Fruit fly (Drosophila melanogaster) whole organism, embryonic: ENCODE data around the gene TotB.
A peak's percentile ranks its signal among the peaks of the same experiment; 100 is the strongest.

Source experiments
- ATbp ChIP-seq: fragments of 200-800 bp; sonication (Bioruptor generic); optimal IDR thresholded peaks from 2 replicates; lab custom pipeline; 2017; ENCODE audit warnings: missing biosample characterization, mild to moderate bottlenecking, missing genetic modification characterization, missing genetic modification reagents
- Atf6 ChIP-seq: fragments of 200-800 bp; sonication (Bioruptor generic); IDR thresholded peaks from 2 replicates; pipeline ENCODE4 v1.3.6; 2022; ENCODE audit warnings: missing biosample characterization, missing genetic modification characterization
- Bteb2 ChIP-seq: fragments of 200-800 bp; sonication (Bioruptor generic); optimal IDR thresholded peaks from 2 replicates; lab custom pipeline; 2016; ENCODE audit warnings: missing biosample characterization, missing genetic modification characterization
- CG11398 ChIP-seq: fragments of 200-800 bp; sonication (Bioruptor generic); optimal IDR thresholded peaks from 2 replicates; lab custom pipeline; 2016; ENCODE audit warnings: missing biosample characterization, missing genetic modification characterization
- CG11504 ChIP-seq: fragments of 200-800 bp; sonication (Bioruptor generic); optimal IDR thresholded peaks from 3 replicates; lab custom pipeline; 2019; ENCODE audit warnings: missing biosample characterization, mild to moderate bottlenecking, missing genetic modification characterization, moderate library complexity
- CG11723 ChIP-seq: fragments of 200-800 bp; sonication (Bioruptor generic); optimal IDR thresholded peaks from 2 replicates; lab custom pipeline; 2017; ENCODE audit warnings: missing biosample characterization, mild to moderate bottlenecking, missing genetic modification characterization
- CG12219 ChIP-seq: fragments of 200-800 bp; sonication (Bioruptor generic); optimal IDR thresholded peaks from 3 replicates; lab custom pipeline; 2018; ENCODE audit warnings: missing biosample characterization, mild to moderate bottlenecking, missing genetic modification characterization
- CG12236 ChIP-seq: fragments of 200-800 bp; sonication (Bioruptor generic); optimal IDR thresholded peaks from 2 replicates; lab custom pipeline; 2016; ENCODE audit warnings: missing biosample characterization, missing genetic modification characterization
- CG13424 ChIP-seq: fragments of 200-800 bp; sonication (Bioruptor generic); optimal IDR thresholded peaks from 2 replicates; lab custom pipeline; 2019; ENCODE audit warnings: missing biosample characterization, mild to moderate bottlenecking, missing genetic modification characterization, moderate library complexity
- CG15011 ChIP-seq: fragments of 200-800 bp; sonication (Bioruptor generic); optimal IDR thresholded peaks from 3 replicates; lab custom pipeline; 2018; ENCODE audit warnings: missing biosample characterization, mild to moderate bottlenecking, missing genetic modification characterization
- CG15696 ChIP-seq: fragments of 200-800 bp; sonication (Bioruptor generic); optimal IDR thresholded peaks from 2 replicates; lab custom pipeline; 2019; ENCODE audit warnings: missing biosample characterization, mild to moderate bottlenecking, missing genetic modification characterization, moderate library complexity
- CG16863 ChIP-seq: fragments of 200-800 bp; sonication (Bioruptor generic); optimal IDR thresholded peaks from 3 replicates; lab custom pipeline; 2016; ENCODE audit warnings: missing biosample characterization, missing genetic modification characterization
- CG17359 ChIP-seq: fragments of 200-800 bp; sonication (Bioruptor generic); optimal IDR thresholded peaks from 3 replicates; lab custom pipeline; 2018; ENCODE audit warnings: missing biosample characterization, mild to moderate bottlenecking, missing genetic modification characterization, moderate library complexity
- CG18011 ChIP-seq: fragments of 200-800 bp; sonication (Bioruptor generic); optimal IDR thresholded peaks from 2 replicates; lab custom pipeline; 2017; ENCODE audit warnings: missing biosample characterization, missing genetic modification characterization, mild to moderate bottlenecking, moderate library complexity, missing genotype
- CG18476 ChIP-seq: fragments of 200-800 bp; sonication (Bioruptor generic); optimal IDR thresholded peaks from 2 replicates; lab custom pipeline; 2016; ENCODE audit warnings: missing biosample characterization, mild to moderate bottlenecking, missing genetic modification characterization
- CG18619 ChIP-seq: fragments of 200-800 bp; sonication (Bioruptor generic); optimal IDR thresholded peaks from 3 replicates; lab custom pipeline; 2017; ENCODE audit warnings: missing biosample characterization, mild to moderate bottlenecking, missing genetic modification characterization
- CG2678 ChIP-seq: fragments of 200-800 bp; sonication (Bioruptor generic); optimal IDR thresholded peaks from 3 replicates; lab custom pipeline; 2019; ENCODE audit warnings: missing biosample characterization, mild to moderate bottlenecking, missing genetic modification characterization, moderate library complexity
- CG2875 ChIP-seq: fragments of 200-800 bp; sonication (Bioruptor generic); optimal IDR thresholded peaks from 2 replicates; lab custom pipeline; 2017; ENCODE audit warnings: missing biosample characterization, mild to moderate bottlenecking, missing genetic modification characterization, missing genetic modification reagents
- CG33557 ChIP-seq: fragments of 200-800 bp; sonication (Bioruptor generic); optimal IDR thresholded peaks from 2 replicates; lab custom pipeline; 2019; ENCODE audit warnings: missing biosample characterization, mild to moderate bottlenecking, missing genetic modification characterization, moderate library complexity
- CG4424 ChIP-seq: fragments of 200-800 bp; sonication (Bioruptor generic); optimal IDR thresholded peaks from 3 replicates; lab custom pipeline; 2016; ENCODE audit warnings: missing biosample characterization, missing genetic modification characterization
- CG6683 ChIP-seq: fragments of 200-800 bp; sonication (Bioruptor generic); optimal IDR thresholded peaks from 2 replicates; lab custom pipeline; 2017; ENCODE audit warnings: missing biosample characterization, mild to moderate bottlenecking, missing genetic modification characterization, missing genetic modification reagents
- CG6813 ChIP-seq: fragments of 200-800 bp; sonication (Bioruptor generic); optimal IDR thresholded peaks from 2 replicates; lab custom pipeline; 2017; ENCODE audit warnings: missing biosample characterization, missing genetic modification characterization, mild to moderate bottlenecking, moderate library complexity, missing genetic modification reagents
- CG7839 ChIP-seq: fragments of 200-800 bp; sonication (Bioruptor generic); optimal IDR thresholded peaks from 3 replicates; lab custom pipeline; 2018; ENCODE audit warnings: missing biosample characterization, mild to moderate bottlenecking, missing genetic modification characterization, moderate library complexity
- Chrac-16 ChIP-seq: fragments of 200-800 bp; sonication (Bioruptor generic); optimal IDR thresholded peaks from 3 replicates; lab custom pipeline; 2016; ENCODE audit warnings: missing biosample characterization, missing genetic modification characterization
- CkIIα-i1 ChIP-seq: fragments of 200-800 bp; sonication (Bioruptor generic); IDR thresholded peaks from 2 replicates; pipeline ENCODE4 v1.3.6; 2022; ENCODE audit warnings: missing biosample characterization, missing genetic modification characterization
- CrebB ChIP-seq: fragments of 200-800 bp; sonication (Bioruptor generic); optimal IDR thresholded peaks from 3 replicates; lab custom pipeline; 2018; ENCODE audit warnings: missing biosample characterization, mild to moderate bottlenecking, missing genetic modification characterization
- D19B ChIP-seq: fragments of 200-800 bp; sonication (Bioruptor generic); optimal IDR thresholded peaks from 2 replicates; lab custom pipeline; 2017; ENCODE audit warnings: missing biosample characterization, mild to moderate bottlenecking, missing genetic modification characterization
- Eip74EF ChIP-seq, 2 experiments: fragments of 200-800 bp in 1 of 2; fragments of >200 bp in 1 of 2; sonication (Bioruptor generic) in 1 of 2; optimal IDR thresholded peaks; 2 replicates each; lab custom pipeline; 2017 to 2019; ENCODE audit warnings: missing biosample characterization in 2 of 2, missing genetic modification characterization in 2 of 2, mild to moderate bottlenecking in 1 of 2, moderate library complexity in 1 of 2
- Hmr ChIP-seq: fragments of 200-800 bp; sonication (Bioruptor generic); optimal IDR thresholded peaks from 3 replicates; lab custom pipeline; 2017; ENCODE audit warnings: mild to moderate bottlenecking, missing biosample characterization, missing genetic modification reagents, missing genetic modification characterization
- MESR4 ChIP-seq: fragments of 200-800 bp; sonication (Bioruptor generic); optimal IDR thresholded peaks from 2 replicates; lab custom pipeline; 2018; ENCODE audit warnings: missing biosample characterization, mild to moderate bottlenecking, missing genetic modification characterization, moderate library complexity
- Max ChIP-seq: fragments of 200-800 bp; sonication (Bioruptor generic); optimal IDR thresholded peaks from 2 replicates; lab custom pipeline; 2016; ENCODE audit warnings: missing biosample characterization, mild to moderate bottlenecking, missing genetic modification characterization
- NfI ChIP-seq: fragments of 200-800 bp; sonication (Bioruptor generic); optimal IDR thresholded peaks from 3 replicates; lab custom pipeline; 2018; ENCODE audit warnings: missing biosample characterization, mild to moderate bottlenecking, missing genetic modification characterization, moderate library complexity
- Vsx1 ChIP-seq: fragments of 200-800 bp; sonication (Bioruptor generic); optimal IDR thresholded peaks from 2 replicates; lab custom pipeline; 2017; ENCODE audit warnings: missing biosample characterization, mild to moderate bottlenecking, missing genetic modification characterization, missing genetic modification reagents
- ash1 ChIP-seq: fragments of 200-800 bp; sonication (Bioruptor generic); optimal IDR thresholded peaks from 2 replicates; lab custom pipeline; 2018; ENCODE audit warnings: missing biosample characterization, mild to moderate bottlenecking, missing genetic modification characterization
- caup ChIP-seq: fragments of 200-800 bp; sonication (Bioruptor generic); optimal IDR thresholded peaks from 3 replicates; lab custom pipeline; 2017; ENCODE audit warnings: missing biosample characterization, mild to moderate bottlenecking, missing genetic modification characterization, moderate library complexity; ENCODE audit not compliant: severe bottlenecking
- dmrt99B ChIP-seq: fragments of 200-800 bp; sonication (Bioruptor generic); optimal IDR thresholded peaks from 2 replicates; lab custom pipeline; 2018; ENCODE audit warnings: missing biosample characterization, mild to moderate bottlenecking, missing genetic modification characterization, moderate library complexity
- ems ChIP-seq: fragments of 200-800 bp; sonication (Bioruptor generic); optimal IDR thresholded peaks from 3 replicates; lab custom pipeline; 2016; ENCODE audit warnings: missing biosample characterization, missing genetic modification characterization
- eve ChIP-seq, 2 experiments: fragments of >200 bp; optimal IDR thresholded peaks; 2 replicates each; lab custom pipeline; 2017; ENCODE audit warnings: missing biosample characterization in 2 of 2, missing genetic modification characterization in 2 of 2
- ewg ChIP-seq: fragments of 200-800 bp; sonication (Bioruptor generic); optimal IDR thresholded peaks from 3 replicates; lab custom pipeline; 2017; ENCODE audit warnings: mild to moderate bottlenecking, missing biosample characterization, missing genetic modification reagents, missing genetic modification characterization
- fd64A ChIP-seq: fragments of 200-800 bp; sonication (Bioruptor generic); optimal IDR thresholded peaks from 3 replicates; lab custom pipeline; 2018; ENCODE audit warnings: missing biosample characterization, mild to moderate bottlenecking, missing genetic modification characterization
- gem ChIP-seq: fragments of 200-800 bp; sonication (Bioruptor generic); optimal IDR thresholded peaks from 2 replicates; lab custom pipeline; 2019; ENCODE audit warnings: missing biosample characterization, mild to moderate bottlenecking, missing genetic modification characterization, moderate library complexity
- her ChIP-seq: fragments of 200-800 bp; sonication (Bioruptor generic); optimal IDR thresholded peaks from 2 replicates; lab custom pipeline; 2016; ENCODE audit warnings: missing biosample characterization, missing genetic modification characterization
- kah ChIP-seq: fragments of 200-800 bp; sonication (Bioruptor generic); optimal IDR thresholded peaks from 2 replicates; lab custom pipeline; 2018; ENCODE audit warnings: missing biosample characterization, mild to moderate bottlenecking, missing genetic modification characterization
- lab ChIP-seq: fragments of 200-800 bp; sonication (Bioruptor generic); optimal IDR thresholded peaks from 3 replicates; lab custom pipeline; 2017; ENCODE audit warnings: missing biosample characterization, missing genetic modification characterization, mild to moderate bottlenecking, moderate library complexity, missing genetic modification reagents
- org-1 ChIP-seq: fragments of 200-800 bp; sonication (Bioruptor generic); optimal IDR thresholded peaks from 2 replicates; lab custom pipeline; 2017; ENCODE audit warnings: missing biosample characterization, missing genetic modification characterization
- ranshi ChIP-seq: fragments of 200-800 bp; sonication (Bioruptor generic); IDR thresholded peaks from 2 replicates; pipeline ENCODE4 v1.3.6; 2022; ENCODE audit warnings: missing biosample characterization, missing genetic modification characterization
- scrt ChIP-seq: fragments of 200-800 bp; sonication (Bioruptor generic); optimal IDR thresholded peaks from 2 replicates; lab custom pipeline; 2018; ENCODE audit warnings: missing biosample characterization, mild to moderate bottlenecking, missing genetic modification characterization, moderate library complexity
- tap ChIP-seq: fragments of 200-800 bp; optimal IDR thresholded peaks from 3 replicates; lab custom pipeline; 2019; ENCODE audit warnings: missing biosample characterization, mild to moderate bottlenecking, missing genetic modification characterization, moderate library complexity
- ttk ChIP-seq: fragments of 200-800 bp; sonication (Bioruptor generic); IDR thresholded peaks from 2 replicates; pipeline ENCODE4 v2.1.2; 2022; ENCODE audit warnings: missing biosample characterization, missing genetic modification characterization

Gene TotB

dm6 chr3R:20834770-20835183 is 39.0 kb upstream of the TotB start (continued):
- TF ChIP-seq ash1 (GFP tag; lab: Kevin White, UChicago), result peak; percentile 13
- peak; percentile 46 for TF ChIP-seq gem (tag; lab: Kevin White, UChicago)
- peak; percentile 50 for TF ChIP-seq Vsx1
- TF ChIP-seq ranshi (GFP tag; lab: Robert Waterston, UW), result peak; percentile 47; the same call in 1 of the 2 replicates
- TF ChIP-seq CG2875, result peak; percentile 68
- TF ChIP-seq scrt, result peak; percentile 21
- TF ChIP-seq lab, result peak; percentile 87
- TF ChIP-seq ATbp (GFP tag; lab: Kevin White, UChicago), result peak; percentile 79
- peak; percentile 62 for TF ChIP-seq CG12219 (GFP tag; lab: Kevin White, UChicago)
- peak; percentile 21 for TF ChIP-seq kah
- TF ChIP-seq caup (GFP tag; lab: Kevin White, UChicago), result peak; percentile 69
- peak; percentile 46 for TF ChIP-seq her (GFP tag; lab: Kevin White, UChicago)
- peak in 1 of 2 experiments; percentile 4 for TF ChIP-seq eve (GFP tag; optimal IDR thresholded peaks at IDR 0.05; lab: Kevin White, UChicago)
- TF ChIP-seq CG11398 (GFP tag; lab: Kevin White, UChicago), result peak; percentile 46
- TF ChIP-seq CG6683, result peak; percentile 4
- TF ChIP-seq CG15011 (GFP tag; lab: Kevin White, UChicago), result peak; percentile 66
- peak; percentile 29 for TF ChIP-seq fd64A
- peak; percentile 24 for TF ChIP-seq ewg
- TF ChIP-seq CkIIα-i1 (GFP tag; lab: Robert Waterston, UW), result no peak
- TF ChIP-seq dmrt99B, result peak; percentile 36
- no peak for TF ChIP-seq CG15696 (tag; lab: Kevin White, UChicago)
- peak; percentile 49 for TF ChIP-seq org-1 (GFP tag; lab: Kevin White, UChicago)
- peak; percentile 26 for TF ChIP-seq CG7839
- peak; percentile 40 for TF ChIP-seq CG11504 (tag; lab: Kevin White, UChicago)
- peak; percentile 8 for TF ChIP-seq Max
- TF ChIP-seq D19B (GFP tag; lab: Kevin White, UChicago), result peak; percentile 6
- peak; percentile 9 for TF ChIP-seq CG13424 (tag; lab: Kevin White, UChicago)
- TF ChIP-seq CG4424 (GFP tag; lab: Kevin White, UChicago), result peak; percentile 26
- TF ChIP-seq CG11723 (GFP tag; lab: Kevin White, UChicago), result peak; percentile 39
- no peak for TF ChIP-seq CG16863 (GFP tag; lab: Kevin White, UChicago)
- peak; percentile 73 for TF ChIP-seq CrebB (tag; lab: Kevin White, UChicago)
- peak; percentile 66 for TF ChIP-seq CG2678
- no peak for TF ChIP-seq Chrac-16
- peak; percentile 4 for TF ChIP-seq CG18476 (GFP tag; lab: Kevin White, UChicago)
- peak; percentile 3 for TF ChIP-seq Bteb2 (GFP tag; lab: Kevin White, UChicago)
- peak; percentile 8 for TF ChIP-seq tap (tag; lab: Kevin White, UChicago)
- peak in 1 of 2 experiments; percentile 1 for TF ChIP-seq Eip74EF (GFP tag; optimal IDR thresholded peaks at IDR 0.05; lab: Kevin White, UChicago)
- peak; percentile 66 for TF ChIP-seq CG17359 (tag; lab: Kevin White, UChicago)
- peak; percentile 61 for TF ChIP-seq Atf6
- TF ChIP-seq MESR4 (GFP tag; lab: Kevin White, UChicago), result no peak
- TF ChIP-seq CG18619 (GFP tag; lab: Kevin White, UChicago), result peak; percentile 55
- TF ChIP-seq CG12236, result peak; percentile 6
- TF ChIP-seq ttk (GFP tag; lab: Robert Waterston, UW), result no peak
- no peak for TF ChIP-seq CG33557 (GFP tag; lab: Kevin White, UChicago)
- TF ChIP-seq Hmr (GFP tag; lab: Kevin White, UChicago), result peak; percentile 71
- TF ChIP-seq NfI (GFP tag; lab: Kevin White, UChicago), result peak; percentile 6
- peak; percentile 36 for TF ChIP-seq CG6813
- no peak for TF ChIP-seq CG18011 (GFP tag; lab: Kevin White, UChicago)
- peak; percentile 19 for TF ChIP-seq ems (GFP tag; lab: Kevin White, UChicago)
